Fruit fly (Drosophila melanogaster): Measurements from ENCODE around the gene Cyp4ac2.

Gene Cyp4ac2

dm6 chr2L:5261223-5261984 lies 4.8 kb upstream of the Cyp4ac2 start:
- TF ChIP-seq CG14711 (tag; optimal IDR thresholded peaks at IDR 0.05) (no peak), CG1620 (GFP tag; optimal IDR thresholded peaks at IDR 0.05) (no peak), cnc (optimal IDR thresholded peaks at IDR 0.05) (no peak), tj (GFP tag; optimal IDR thresholded peaks at IDR 0.05) (no peak), Crg-1 (GFP tag; optimal IDR thresholded peaks at IDR 0.05) (no peak), CG7045 (GFP tag; optimal IDR thresholded peaks at IDR 0.05) (no peak), Clk (GFP tag; optimal IDR thresholded peaks at IDR 0.05) (no peak), CG33017 (tag; optimal IDR thresholded peaks at IDR 0.05) (no peak), CG12768 (GFP tag; optimal IDR thresholded peaks at IDR 0.05) (no peak), CG11617 (GFP tag; optimal IDR thresholded peaks at IDR 0.05) (no peak), ovo (GFP tag; optimal IDR thresholded peaks at IDR 0.05) (no peak)

dm6 chr2L:5263343-5264051 lies 2.7 kb upstream of the Cyp4ac2 start, which contains the start of gene Cyp4ac1:
Gene Cyp4ac1 (plus strand): TSS chr2L:5264001.
- TF ChIP-seq CG14711 (tag; optimal IDR thresholded peaks at IDR 0.05) (no peak), CG5204 (GFP tag; optimal IDR thresholded peaks at IDR 0.05) (no peak), CG7045 (GFP tag; optimal IDR thresholded peaks at IDR 0.05) (no peak), cnc (optimal IDR thresholded peaks at IDR 0.05) (no peak), CG12768 (GFP tag; optimal IDR thresholded peaks at IDR 0.05) (no peak), Clk (GFP tag; optimal IDR thresholded peaks at IDR 0.05) (no peak), cic (GFP tag; optimal IDR thresholded peaks at IDR 0.05) (no peak), Crg-1 (GFP tag; optimal IDR thresholded peaks at IDR 0.05) (no peak), kay (GFP tag; ENCODE audit: borderline replicate concordance) (no peak), pad (GFP tag; optimal IDR thresholded peaks at IDR 0.05) (no peak), CG1620 (GFP tag; optimal IDR thresholded peaks at IDR 0.05) (no peak), Mnt (GFP tag; optimal IDR thresholded peaks at IDR 0.05) (no peak), CG33017 (tag; optimal IDR thresholded peaks at IDR 0.05) (no peak), Hr96 (GFP tag; optimal IDR thresholded peaks at IDR 0.05) (no peak), CG11617 (GFP tag; optimal IDR thresholded peaks at IDR 0.05) (no peak)

- TF ChIP-seq Clk (GFP tag; optimal IDR thresholded peaks at IDR 0.05) (no peak), toe (GFP tag; optimal IDR thresholded peaks at IDR 0.05) (no peak), tj (GFP tag; optimal IDR thresholded peaks at IDR 0.05) (no peak), Crg-1 (GFP tag; optimal IDR thresholded peaks at IDR 0.05) (no peak), CG7045 (GFP tag; optimal IDR thresholded peaks at IDR 0.05) (no peak), CG12768 (GFP tag; optimal IDR thresholded peaks at IDR 0.05) (no peak), CG7101 (tag; optimal IDR thresholded peaks at IDR 0.05) (no peak), CG5204 (GFP tag; optimal IDR thresholded peaks at IDR 0.05) (no peak)
These were observed 2.0 kb upstream of the Cyp4ac2 start for dm6 chr2L:5264157-5264556.

- TF ChIP-seq CG12768 (GFP tag; optimal IDR thresholded peaks at IDR 0.05) = peak; percentile 50
- no peak for TF ChIP-seq CG14711 (tag; optimal IDR thresholded peaks at IDR 0.05)
These were observed 2.0 kb downstream of the Cyp4ac2 start, which contains the start of gene Cyp4ac3 for dm6 chr2L:5268198-5268597. Gene Cyp4ac3 (plus strand): TSS chr2L:5268498.

- TF ChIP-seq Mnt (GFP tag; optimal IDR thresholded peaks at IDR 0.05) (peak; percentile 53), kay (GFP tag; ENCODE audit: borderline replicate concordance) (peak; percentile 81), CG12768 (GFP tag; optimal IDR thresholded peaks at IDR 0.05) (peak; percentile 16), toe (GFP tag; optimal IDR thresholded peaks at IDR 0.05) (no peak)
These were observed 4.3 kb downstream of the Cyp4ac2 start for dm6 chr2L:5270215-5271071.

dm6 chr2L:5271081-5271480 lies 4.9 kb downstream of the Cyp4ac2 start, which contains the start of gene tkv:
Gene tkv (minus strand): TSS chr2L:5271384.
- TF ChIP-seq Mnt (GFP tag; optimal IDR thresholded peaks at IDR 0.05) = peak; percentile 35
- no peak for TF ChIP-seq CG1620 (GFP tag; optimal IDR thresholded peaks at IDR 0.05)

- TF ChIP-seq tj (GFP tag; optimal IDR thresholded peaks at IDR 0.05) = no peak
These were observed 11.2 kb downstream of the Cyp4ac2 start for dm6 chr2L:5277262-5278008.

All from whole organism, adult.